Worm (Caenorhabditis elegans): ENCODE data around the gene lips-2.

DNA sequence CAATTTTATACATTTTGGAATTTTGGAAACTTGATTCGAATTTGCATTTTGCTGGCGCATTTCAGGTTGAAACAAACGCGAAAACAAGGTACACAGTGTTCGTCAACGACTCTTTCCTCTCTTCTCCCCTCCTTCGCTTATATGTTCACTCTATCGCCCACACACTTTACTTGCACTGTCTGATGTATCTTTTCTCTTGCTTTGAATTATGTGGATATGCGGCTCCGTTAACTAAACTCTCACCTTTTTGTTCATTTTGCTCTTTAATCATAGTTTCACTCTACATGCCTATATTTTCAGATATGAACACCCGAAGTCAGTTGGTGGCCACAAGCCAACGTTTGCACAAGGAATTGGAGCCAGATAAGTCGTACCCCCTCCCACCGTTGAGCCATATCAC is 8.7 kb downstream of the lips-2 start, which contains the start of gene W06D11.1:
- no peak for TF ChIP-seq unc-62 (GFP tag; optimal IDR thresholded peaks at IDR 0.05)
- TF ChIP-seq snpc-4 (tag; optimal IDR thresholded peaks at IDR 0.05), result no peak
- no peak for TF ChIP-seq elt-2 (tag; optimal IDR thresholded peaks at IDR 0.05)
- TF ChIP-seq ceh-16 (tag; optimal IDR thresholded peaks at IDR 0.05), result no peak
- TF ChIP-seq nhr-11 (tag; optimal IDR thresholded peaks at IDR 0.05), result no peak
- TF ChIP-seq pha-4 (tag; optimal IDR thresholded peaks at IDR 0.05), result no peak
- no peak for TF ChIP-seq ztf-11 (tag; optimal IDR thresholded peaks at IDR 0.05)
- TF ChIP-seq ceh-82 (tag; optimal IDR thresholded peaks at IDR 0.05), result no peak

Measured in whole organism, L3 larva.